Worm (Caenorhabditis elegans) whole organism, L1 larva: ENCODE measurements around the gene ZK154.4.
A peak's percentile ranks its signal among the peaks of the same experiment; 100 is the strongest.

Experiments
- F16B12.6 ChIP-seq: fragments of 150-350 bp; optimal IDR thresholded peaks from 2 replicates; lab custom pipeline; 2014; ENCODE audit warnings: missing biosample characterization, missing genetic modification characterization
- Y116A8C.19 ChIP-seq: sonication (generic microtip); optimal IDR thresholded peaks from 2 replicates; lab custom pipeline; 2016; ENCODE audit warnings: missing compliant biosample characterization, missing genetic modification characterization, borderline replicate concordance
- alr-1 ChIP-seq: fragments of 200-800 bp; sonication (Bioruptor generic); optimal IDR thresholded peaks from 2 replicates; lab custom pipeline; 2018; ENCODE audit warnings: borderline replicate concordance, mild to moderate bottlenecking, missing genetic modification characterization, missing compliant biosample characterization
- ama-1 ChIP-seq: fragments of 150-350 bp; optimal IDR thresholded peaks from 2 replicates; lab custom pipeline; 2014
- ceh-63 ChIP-seq: fragments of 200-800 bp; sonication (Bioruptor generic); optimal IDR thresholded peaks from 2 replicates; lab custom pipeline; 2018; ENCODE audit warnings: mild to moderate bottlenecking, missing genetic modification characterization, missing compliant biosample characterization
- ceh-8 ChIP-seq: fragments of 200-800 bp; sonication (Bioruptor generic); optimal IDR thresholded peaks from 2 replicates; lab custom pipeline; 2018; ENCODE audit warnings: mild to moderate bottlenecking, missing genetic modification characterization, moderate library complexity, missing compliant biosample characterization
- ceh-82 ChIP-seq, 3 experiments: fragments of 150-350 bp in 1 of 3; sonication (generic microtip) in 2 of 3; optimal IDR thresholded peaks; 2 replicates each; lab custom pipeline; 2014 to 2017; ENCODE audit warnings: missing biosample characterization in 3 of 3, missing genetic modification characterization in 3 of 3
- ceh-90 ChIP-seq: sonication (generic microtip); optimal IDR thresholded peaks from 2 replicates; lab custom pipeline; 2016; ENCODE audit warnings: missing genetic modification characterization, missing compliant biosample characterization
- dpl-1 ChIP-seq, 3 experiments: fragments of 150-350 bp in 2 of 3; sonication (generic microtip) in 1 of 3; optimal IDR thresholded peaks; 2 replicates each; lab custom pipeline; 2014 to 2017; ENCODE audit warnings: missing biosample characterization in 3 of 3, missing genetic modification characterization in 3 of 3, missing genetic modification reagents in 3 of 3
- dsc-1 ChIP-seq: sonication (generic microtip); optimal IDR thresholded peaks from 2 replicates; lab custom pipeline; 2016; ENCODE audit warnings: mild to moderate bottlenecking, missing genetic modification characterization, missing compliant biosample characterization
- efl-1 ChIP-seq, 4 experiments: fragments of 150-350 bp; optimal IDR thresholded peaks in 3 of 4; peaks in 1 of 4; 1 replicate in 1 of 4; 2 replicates in 3 of 4; lab custom pipeline; 2014; ENCODE audit warnings: missing biosample characterization in 2 of 4, missing genetic modification characterization in 2 of 4, missing genetic modification reagents in 2 of 4
- efl-3 ChIP-seq: fragments of 200-800 bp; sonication (Bioruptor generic); optimal IDR thresholded peaks from 2 replicates; lab custom pipeline; 2018; ENCODE audit warnings: mild to moderate bottlenecking, missing genetic modification characterization, missing compliant biosample characterization
- egl-13 ChIP-seq: sonication (generic microtip); optimal IDR thresholded peaks from 2 replicates; lab custom pipeline; 2016; ENCODE audit warnings: missing genotype, missing genetic modification reagents, missing genetic modification characterization, missing compliant biosample characterization
- elt-2 ChIP-seq: sonication (generic microtip); optimal IDR thresholded peaks from 2 replicates; lab custom pipeline; 2016; ENCODE audit warnings: missing genetic modification characterization, mild to moderate bottlenecking, inconsistent platforms, missing compliant biosample characterization, missing genetic modification reagents
- ets-5 ChIP-seq: fragments of 200-800 bp; sonication (Bioruptor generic); IDR thresholded peaks from 2 replicates; pipeline ENCODE4 v1.3.6; 2022; ENCODE audit warnings: missing genetic modification characterization, missing compliant biosample characterization
- fos-1 ChIP-seq: fragments of 150-350 bp; optimal IDR thresholded peaks from 2 replicates; lab custom pipeline; 2014; ENCODE audit warnings: missing biosample characterization, missing genetic modification characterization
- hlh-17 ChIP-seq: fragments of 200-800 bp; sonication (Bioruptor generic); optimal IDR thresholded peaks from 2 replicates; lab custom pipeline; 2018; ENCODE audit warnings: missing genetic modification characterization, mild to moderate bottlenecking, missing compliant biosample characterization, moderate library complexity, borderline replicate concordance
- hlh-4 ChIP-seq: sonication (generic microtip); optimal IDR thresholded peaks from 2 replicates; lab custom pipeline; 2016; ENCODE audit warnings: mild to moderate bottlenecking, missing genetic modification characterization, missing compliant biosample characterization
- hpl-2 ChIP-seq: fragments of 150-350 bp; optimal IDR thresholded peaks from 2 replicates; lab custom pipeline; 2014; ENCODE audit warnings: missing biosample characterization, missing genetic modification reagents, missing genetic modification characterization
- jun-1 ChIP-seq: fragments of 150-350 bp; optimal IDR thresholded peaks from 2 replicates; lab custom pipeline; 2014; ENCODE audit warnings: missing biosample characterization, missing genetic modification reagents, missing genetic modification characterization
- lin-13 ChIP-seq: fragments of 150-350 bp; optimal IDR thresholded peaks from 2 replicates; lab custom pipeline; 2014; ENCODE audit warnings: missing biosample characterization, missing genetic modification reagents, missing genetic modification characterization
- lin-14 ChIP-seq: fragments of 200-800 bp; sonication (Bioruptor generic); optimal IDR thresholded peaks from 2 replicates; lab custom pipeline; 2018; ENCODE audit warnings: mild to moderate bottlenecking, missing genetic modification characterization, moderate library complexity, missing compliant biosample characterization
- lin-15B ChIP-seq: fragments of 150-350 bp; sonication (generic microtip); optimal IDR thresholded peaks from 3 replicates; lab custom pipeline; 2014; ENCODE audit warnings: missing biosample characterization, missing genetic modification characterization
- lin-39 ChIP-seq: fragments of 150-350 bp; optimal IDR thresholded peaks from 2 replicates; lab custom pipeline; 2014; ENCODE audit warnings: missing biosample characterization, missing genetic modification reagents, missing genetic modification characterization
- lsy-2 ChIP-seq, 2 experiments: fragments of 150-350 bp; optimal IDR thresholded peaks; 2 replicates each; lab custom pipeline; 2014; ENCODE audit warnings: missing biosample characterization in 2 of 2, missing genetic modification characterization in 2 of 2
- mep-1 ChIP-seq: fragments of 150-350 bp; optimal IDR thresholded peaks from 2 replicates; lab custom pipeline; 2014; ENCODE audit warnings: missing biosample characterization, missing genetic modification characterization
- nhr-19 ChIP-seq: fragments of 200-800 bp; sonication (Bioruptor generic); conservative IDR thresholded peaks from 2 replicates; pipeline ENCODE4 v1.3.6; 2022; ENCODE audit warnings: missing genetic modification characterization, missing compliant biosample characterization
- nhr-28 ChIP-seq: fragments of 150-350 bp; optimal IDR thresholded peaks from 2 replicates; lab custom pipeline; 2014; ENCODE audit warnings: missing biosample characterization, missing genetic modification characterization
- nhr-47 ChIP-seq: sonication (generic microtip); optimal IDR thresholded peaks from 2 replicates; lab custom pipeline; 2016; ENCODE audit warnings: mild to moderate bottlenecking, missing genetic modification characterization, moderate library complexity, missing compliant biosample characterization
- nhr-71 ChIP-seq: sonication (generic microtip); optimal IDR thresholded peaks from 2 replicates; lab custom pipeline; 2016; ENCODE audit warnings: mild to moderate bottlenecking, missing genetic modification characterization, moderate library complexity, missing compliant biosample characterization
- nhr-77 ChIP-seq: fragments of 150-350 bp; optimal IDR thresholded peaks from 2 replicates; lab custom pipeline; 2014; ENCODE audit warnings: missing biosample characterization, missing genetic modification characterization
- nhr-84 ChIP-seq: sonication (generic microtip); optimal IDR thresholded peaks from 2 replicates; lab custom pipeline; 2017; ENCODE audit warnings: missing biosample characterization, missing genetic modification characterization
- nhr-85 ChIP-seq: sonication (generic microtip); peaks from one replicate; lab custom pipeline; 2016; ENCODE audit warnings: missing genetic modification characterization, inconsistent platforms, missing compliant biosample characterization
- nhr-90 ChIP-seq: sonication (generic microtip); optimal IDR thresholded peaks from 2 replicates; lab custom pipeline; 2016; ENCODE audit warnings: mild to moderate bottlenecking, missing genetic modification characterization, missing compliant biosample characterization; ENCODE audit not compliant: poor library complexity
- pag-3 ChIP-seq: sonication (generic microtip); optimal IDR thresholded peaks from 2 replicates; lab custom pipeline; 2017; ENCODE audit warnings: missing genetic modification characterization, mild to moderate bottlenecking, missing compliant biosample characterization, antibody characterized with exemption, borderline replicate concordance; ENCODE audit not compliant: insufficient read depth
- pqm-1 ChIP-seq: sonication (generic microtip); optimal IDR thresholded peaks from 3 replicates; lab custom pipeline; 2017; ENCODE audit warnings: missing biosample characterization, missing genetic modification characterization
- rnt-1 ChIP-seq: sonication (generic microtip); optimal IDR thresholded peaks from 2 replicates; lab custom pipeline; 2016; ENCODE audit warnings: mild to moderate bottlenecking, missing genetic modification characterization, moderate library complexity, missing compliant biosample characterization
- snpc-4 ChIP-seq: fragments of 150-350 bp; optimal IDR thresholded peaks from 2 replicates; lab custom pipeline; 2014; ENCODE audit warnings: missing biosample characterization, missing genetic modification characterization
- snu-23 ChIP-seq: sonication (generic microtip); optimal IDR thresholded peaks from 2 replicates; lab custom pipeline; 2016; ENCODE audit warnings: missing genetic modification characterization, missing compliant biosample characterization
- sox-4 ChIP-seq: sonication (generic microtip); optimal IDR thresholded peaks from 2 replicates; lab custom pipeline; 2016; ENCODE audit warnings: missing genetic modification characterization, missing compliant biosample characterization
- swsn-7 ChIP-seq: sonication (generic microtip); optimal IDR thresholded peaks from 2 replicates; lab custom pipeline; 2016; ENCODE audit warnings: missing genetic modification characterization, missing compliant biosample characterization
- tbx-2 ChIP-seq: sonication (generic microtip); optimal IDR thresholded peaks from 2 replicates; lab custom pipeline; 2016; ENCODE audit warnings: missing genetic modification characterization, missing compliant biosample characterization
- vab-15 ChIP-seq: sonication (generic microtip); optimal IDR thresholded peaks from 2 replicates; lab custom pipeline; 2017; ENCODE audit warnings: missing genotype, mild to moderate bottlenecking, missing genetic modification characterization, missing compliant biosample characterization
- xbp-1 ChIP-seq: sonication (generic microtip); optimal IDR thresholded peaks from 2 replicates; lab custom pipeline; 2016; ENCODE audit warnings: missing genetic modification characterization, missing compliant biosample characterization
- zag-1 ChIP-seq: fragments of 150-350 bp; optimal IDR thresholded peaks from 2 replicates; lab custom pipeline; 2014; ENCODE audit warnings: missing biosample characterization, missing genetic modification characterization
- zip-4 ChIP-seq: fragments of 200-800 bp; sonication (Bioruptor generic); optimal IDR thresholded peaks from 2 replicates; lab custom pipeline; 2018; ENCODE audit warnings: mild to moderate bottlenecking, missing genetic modification characterization, moderate library complexity, missing compliant biosample characterization
- ztf-11 ChIP-seq, 2 experiments: sonication (generic microtip); optimal IDR thresholded peaks; 2 replicates each; lab custom pipeline; 2016 to 2017; ENCODE audit warnings: missing genetic modification characterization in 2 of 2, missing biosample characterization in 1 of 2, missing compliant biosample characterization in 1 of 2
- ztf-4 ChIP-seq: fragments of 150-350 bp; optimal IDR thresholded peaks from 2 replicates; lab custom pipeline; 2014; ENCODE audit warnings: missing biosample characterization, missing genetic modification characterization

The ZK154.4 gene

DNA sequence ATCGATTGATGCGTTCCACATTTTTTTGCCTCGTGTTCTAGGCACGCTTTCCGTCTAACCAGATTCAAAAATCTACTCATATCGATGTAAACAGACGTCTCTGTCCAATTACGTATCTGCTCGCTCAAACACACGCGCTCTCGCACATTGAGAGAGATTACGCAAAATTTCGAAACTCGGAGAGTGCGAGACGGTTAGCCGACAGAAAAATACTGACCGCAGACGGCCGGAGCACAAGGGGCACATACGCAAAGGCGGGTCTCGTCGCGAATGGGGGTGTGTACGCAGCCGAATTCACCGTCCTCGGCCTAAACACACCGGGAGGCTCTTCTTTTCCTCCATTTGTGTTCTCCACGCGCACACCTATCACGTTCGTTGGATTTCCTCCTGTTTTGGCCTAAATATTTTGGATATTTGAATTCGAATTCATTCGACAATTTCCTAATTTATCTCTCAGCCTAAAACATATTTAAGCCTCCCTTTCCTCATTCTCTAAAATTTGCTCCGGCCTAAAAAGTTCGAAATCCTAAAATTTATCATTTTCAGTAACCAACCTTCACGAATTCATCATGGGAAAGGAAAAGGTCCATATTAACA, 41.0 kb upstream of the ZK154.4 start, which contains the start of gene eef-1A.2 (continued):
- no peak for TF ChIP-seq ceh-63 (GFP tag; lab: Kevin White, UChicago)
- no peak for TF ChIP-seq efl-3 (GFP tag; lab: Kevin White, UChicago)
- TF ChIP-seq hlh-17 (GFP tag; lab: Kevin White, UChicago): no peak
- TF ChIP-seq ztf-4 (tag; lab: Kevin White, UChicago): peak; percentile 76
- TF ChIP-seq rnt-1 (tag; lab: Kevin White, UChicago): peak; percentile 97
- peak; percentile 88 for TF ChIP-seq hpl-2 (GFP tag; lab: Kevin White, UChicago)
- TF ChIP-seq elt-2 (tag; lab: Kevin White, UChicago): peak; percentile 86
- TF ChIP-seq nhr-85: peak; percentile 98
- peak; percentile 95 for TF ChIP-seq xbp-1 (tag; lab: Kevin White, UChicago)
- TF ChIP-seq hlh-4 (tag; lab: Kevin White, UChicago): no peak
- TF ChIP-seq lin-39 (tag; lab: Kevin White, UChicago): peak; percentile 39
- TF ChIP-seq Y116A8C.19 (tag; lab: Kevin White, UChicago): no peak
- peak; percentile 97 for TF ChIP-seq snu-23 (GFP tag; lab: Kevin White, UChicago)
- peak; percentile 97 for TF ChIP-seq dsc-1
- peak; percentile 74 for TF ChIP-seq ama-1 (lab: Kevin White, UChicago)
- peak; percentile 92 for TF ChIP-seq egl-13 (tag; lab: Kevin White, UChicago)
- TF ChIP-seq swsn-7: peak; percentile 96
- peak; percentile 97 for TF ChIP-seq nhr-47 (tag; lab: Kevin White, UChicago)
- peak; percentile 81 for TF ChIP-seq nhr-84
- TF ChIP-seq nhr-71: peak; percentile 98
- peak in 1 of 2 experiments; percentile 80 for TF ChIP-seq ztf-11 (tag; optimal IDR thresholded peaks at IDR 0.05; lab: Kevin White, UChicago)
- peak; percentile 78 for TF ChIP-seq lin-15B (tag; lab: Kevin White, UChicago)
- TF ChIP-seq fos-1: peak; percentile 96
- peak; percentile 97 for TF ChIP-seq lin-13 (GFP tag; lab: Kevin White, UChicago)
- TF ChIP-seq mep-1 (tag; lab: Kevin White, UChicago): peak; percentile 96
- TF ChIP-seq nhr-19 (GFP tag; lab: Robert Waterston, UW): peak; percentile 94
- peak; percentile 55 for TF ChIP-seq ceh-90 (tag; lab: Kevin White, UChicago)
- peak; percentile 63 for TF ChIP-seq F16B12.6 (tag; lab: Kevin White, UChicago)
- TF ChIP-seq pag-3 (tag; lab: Kevin White, UChicago): no peak
- TF ChIP-seq pqm-1: peak; percentile 69
- peak; percentile 67 for TF ChIP-seq nhr-28 (tag; lab: Kevin White, UChicago)
- TF ChIP-seq sox-4: peak; percentile 60
- peak; percentile 97 for TF ChIP-seq nhr-77
- TF ChIP-seq ceh-82 (tag; optimal IDR thresholded peaks at IDR 0.05; lab: Kevin White, UChicago): peak; percentile 89 to 97 (median 96)
- TF ChIP-seq dpl-1 (GFP tag; optimal IDR thresholded peaks at IDR 0.05; lab: Kevin White, UChicago): peak; percentile 69 to 81 (median 71)
- TF ChIP-seq lsy-2 (tag; optimal IDR thresholded peaks at IDR 0.05; lab: Kevin White, UChicago): peak; percentile 89 to 96
- peak; percentile 99 for TF ChIP-seq lin-14 (GFP tag; lab: Kevin White, UChicago)
- peak; percentile 97 for TF ChIP-seq jun-1 (tag; lab: Kevin White, UChicago)
- TF ChIP-seq nhr-90 (tag; lab: Kevin White, UChicago): peak; percentile 93
- peak; percentile 95 for TF ChIP-seq tbx-2 (tag; lab: Kevin White, UChicago)
- peak; percentile 82 to 93 for TF ChIP-seq efl-1 (optimal IDR thresholded peaks at IDR 0.05; lab: Kevin White, UChicago)
- peak; percentile 79 to 96 for TF ChIP-seq efl-1 (GFP tag; optimal IDR thresholded peaks at IDR 0.05 in 1 of 2; lab: Kevin White, UChicago)
- peak; percentile 99 for TF ChIP-seq zip-4 (GFP tag; lab: Kevin White, UChicago)
- TF ChIP-seq ceh-8 (GFP tag; lab: Kevin White, UChicago): peak; percentile 92
- TF ChIP-seq zag-1 (tag; lab: Kevin White, UChicago): peak; percentile 71
- no peak for TF ChIP-seq ets-5 (GFP tag; lab: Robert Waterston, UW)
- peak; percentile 75 for TF ChIP-seq snpc-4 (tag; lab: Kevin White, UChicago)
- peak; percentile 53 for TF ChIP-seq vab-15 (tag; lab: Kevin White, UChicago)
- no peak for TF ChIP-seq alr-1 (tag; lab: Kevin White, UChicago)
